Worm (Caenorhabditis elegans) whole organism, midembryonic: ENCODE results near the gene R12C12.5.

Experiments used
- T22C8.4 ChIP-seq: fragments of 200-800 bp; sonication (Bioruptor generic); IDR thresholded peaks from 2 replicates; pipeline ENCODE4 v1.3.6; 2022; ENCODE audit warnings: missing genetic modification characterization, missing compliant biosample characterization
- cog-1 ChIP-seq: sonication (generic microtip); optimal IDR thresholded peaks from 2 replicates; lab custom pipeline; 2016; ENCODE audit warnings: missing genetic modification characterization, missing compliant biosample characterization
- flt-1 ChIP-seq: fragments of 200-800 bp; sonication (Bioruptor generic); IDR thresholded peaks from 2 replicates; pipeline ENCODE4 v1.3.6; 2022; ENCODE audit warnings: missing genetic modification characterization, missing compliant biosample characterization
- klf-2 ChIP-seq: fragments of 200-800 bp; sonication (Bioruptor generic); conservative IDR thresholded peaks from 2 replicates; pipeline ENCODE4 v1.3.6; 2022; ENCODE audit warnings: missing genetic modification reagents, missing genetic modification characterization, missing compliant biosample characterization
- med-1 ChIP-seq: sonication (generic microtip); optimal IDR thresholded peaks from 2 replicates; lab custom pipeline; 2017; ENCODE audit warnings: missing genetic modification characterization, mild to moderate bottlenecking, missing compliant biosample characterization, antibody characterized with exemption, missing genetic modification reagents; ENCODE audit not compliant: insufficient read depth
- ref-1 ChIP-seq: fragments of 200-800 bp; sonication (Bioruptor generic); conservative IDR thresholded peaks from 2 replicates; pipeline ENCODE4 v1.3.6; 2022; ENCODE audit warnings: missing genetic modification reagents, missing genetic modification characterization, missing compliant biosample characterization
- tab-1 ChIP-seq: fragments of 200-800 bp; sonication (Bioruptor generic); IDR thresholded peaks from 2 replicates; pipeline ENCODE4 v1.3.6; 2022; ENCODE audit warnings: missing genetic modification characterization, missing compliant biosample characterization
- ztf-23 ChIP-seq: fragments of 200-800 bp; sonication (Bioruptor generic); IDR thresholded peaks from 2 replicates; pipeline ENCODE4 v1.3.6; 2022; ENCODE audit warnings: missing genetic modification reagents, missing genetic modification characterization, missing compliant biosample characterization

- no peak for TF ChIP-seq flt-1 (GFP tag; lab: Robert Waterston, UW)
- no peak for TF ChIP-seq T22C8.4 (GFP tag; lab: Robert Waterston, UW)
- no peak for TF ChIP-seq med-1
- TF ChIP-seq ztf-23: no peak
- no peak for TF ChIP-seq tab-1 (GFP tag; lab: Robert Waterston, UW)
- TF ChIP-seq ref-1 (GFP tag; lab: Robert Waterston, UW): no peak
- TF ChIP-seq klf-2 (GFP tag; lab: Robert Waterston, UW): no peak
- TF ChIP-seq cog-1: no peak
These were observed 22.1 kb upstream of the R12C12.5 start, which contains the start of gene H12I13.1 for ce11 chrII:6067066-6067465.
